Fruit fly (Drosophila melanogaster): ENCODE data around the gene U4-U6-60K.

The U4-U6-60K gene

dm6 chr3L:17465804-17466203 lies 47.9 kb downstream of the U4-U6-60K start, which contains the start of gene QIL1 (continued):
- no peak for TF ChIP-seq dpn (GFP tag; optimal IDR thresholded peaks at IDR 0.05)
- TF ChIP-seq chm (GFP tag; IDR thresholded peaks at IDR 0.05), result no peak
- no peak for TF ChIP-seq aop (GFP tag; IDR thresholded peaks at IDR 0.05)
- no peak for TF ChIP-seq CG14667 (GFP tag; IDR thresholded peaks at IDR 0.05)
- TF ChIP-seq Eip74EF (GFP tag; optimal IDR thresholded peaks at IDR 0.05), result no peak
- no peak for TF ChIP-seq maf-S (GFP tag; optimal IDR thresholded peaks at IDR 0.05)
- TF ChIP-seq oc (tag; optimal IDR thresholded peaks at IDR 0.05), result no peak
- no peak for TF ChIP-seq Optix (GFP tag; IDR thresholded peaks at IDR 0.05)
- TF ChIP-seq usp (GFP tag; optimal IDR thresholded peaks at IDR 0.05), result no peak
- no peak for TF ChIP-seq schlank (tag; optimal IDR thresholded peaks at IDR 0.05)
- TF ChIP-seq crc (GFP tag; optimal IDR thresholded peaks at IDR 0.05), result no peak
- peak; percentile 59 for TF ChIP-seq CG2116 (GFP tag; optimal IDR thresholded peaks at IDR 0.05)
- TF ChIP-seq nom (GFP tag; optimal IDR thresholded peaks at IDR 0.05), result no peak
- no peak for TF ChIP-seq Awh (GFP tag; IDR thresholded peaks at IDR 0.05)
- no peak for TF ChIP-seq CG14860 (GFP tag; IDR thresholded peaks at IDR 0.05; ENCODE audit: partially characterized antibody)
- TF ChIP-seq CG4730 (GFP tag; IDR thresholded peaks at IDR 0.05), result no peak
- no peak for TF ChIP-seq CG6854 (GFP tag; optimal IDR thresholded peaks at IDR 0.05)
- no peak for TF ChIP-seq org-1 (GFP tag; optimal IDR thresholded peaks at IDR 0.05)
- TF ChIP-seq CG3407 (GFP tag; optimal IDR thresholded peaks at IDR 0.05), result no peak
- TF ChIP-seq sqz (GFP tag; optimal IDR thresholded peaks at IDR 0.05), result no peak
- no peak for TF ChIP-seq Dbx (GFP tag; IDR thresholded peaks at IDR 0.05)
- TF ChIP-seq sug (tag; optimal IDR thresholded peaks at IDR 0.05), result peak; percentile 1
- no peak for TF ChIP-seq klu (GFP tag; IDR thresholded peaks at IDR 0.05)
- no peak for TF ChIP-seq Sox100B (GFP tag; optimal IDR thresholded peaks at IDR 0.05)
- no peak for TF ChIP-seq Usf (GFP tag; optimal IDR thresholded peaks at IDR 0.05)
- TF ChIP-seq CG12942 (GFP tag; optimal IDR thresholded peaks at IDR 0.05), result no peak
- TF ChIP-seq CG8388 (GFP tag; optimal IDR thresholded peaks at IDR 0.05), result no peak
- no peak for TF ChIP-seq CG11398 (GFP tag; optimal IDR thresholded peaks at IDR 0.05)
- no peak for TF ChIP-seq HHEX (GFP tag; optimal IDR thresholded peaks at IDR 0.05)
- no peak for TF ChIP-seq crol (GFP tag; IDR thresholded peaks at IDR 0.05)
- no peak for TF ChIP-seq bsh (GFP tag; optimal IDR thresholded peaks at IDR 0.05)
- TF ChIP-seq CG3065 (GFP tag; optimal IDR thresholded peaks at IDR 0.05), result no peak
- no peak for TF ChIP-seq CG6254 (GFP tag; optimal IDR thresholded peaks at IDR 0.05)
- TF ChIP-seq ewg (GFP tag; optimal IDR thresholded peaks at IDR 0.05), result no peak
- TF ChIP-seq bigmax (GFP tag; optimal IDR thresholded peaks at IDR 0.05), result no peak
- no peak for TF ChIP-seq CG3838 (GFP tag; optimal IDR thresholded peaks at IDR 0.05)
- TF ChIP-seq jigr1 (GFP tag; IDR thresholded peaks at IDR 0.05), result peak; percentile 51; the same call in 1 of the 3 replicates
- TF ChIP-seq gem (tag; optimal IDR thresholded peaks at IDR 0.05), result peak; percentile 16
- peak; percentile 85 for TF ChIP-seq stwl (tag; optimal IDR thresholded peaks at IDR 0.05)
- TF ChIP-seq CG30403 (GFP tag; optimal IDR thresholded peaks at IDR 0.05), result no peak
- no peak for TF ChIP-seq CG2129 (GFP tag; IDR thresholded peaks at IDR 0.05; ENCODE audit: partially characterized antibody)
- TF ChIP-seq pho (GFP tag; optimal IDR thresholded peaks at IDR 0.05), result no peak
- no peak for TF ChIP-seq ssp (GFP tag; IDR thresholded peaks at IDR 0.05)
- TF ChIP-seq CG42726 (GFP tag; IDR thresholded peaks at IDR 0.05; ENCODE audit: partially characterized antibody), result no peak
- no peak for TF ChIP-seq CG6689 (GFP tag; IDR thresholded peaks at IDR 0.05)
- no peak for TF ChIP-seq Ada2b (GFP tag; IDR thresholded peaks at IDR 0.05)
- no peak for TF ChIP-seq zen2 (GFP tag; IDR thresholded peaks at IDR 0.05; ENCODE audit: partially characterized antibody)
- TF ChIP-seq CG3163 (GFP tag; optimal IDR thresholded peaks at IDR 0.05), result no peak
- TF ChIP-seq grau (tag; optimal IDR thresholded peaks at IDR 0.05), result peak; percentile 29
- no peak for TF ChIP-seq az2 (GFP tag; optimal IDR thresholded peaks at IDR 0.05)
- TF ChIP-seq tin (GFP tag; optimal IDR thresholded peaks at IDR 0.05), result no peak
- peak; percentile 27 for TF ChIP-seq CG12391 (tag; optimal IDR thresholded peaks at IDR 0.05)
